Fruit fly (Drosophila melanogaster) whole organism, embryonic: ENCODE data around the gene mmy.

Experiments
- Awh ChIP-seq: fragments of 200-800 bp; sonication (Bioruptor generic); IDR thresholded peaks from 2 replicates; pipeline ENCODE4, ENCODE4 v1.3.6; 2022; ENCODE audit warnings: missing biosample characterization, missing genetic modification characterization
- CG1024 ChIP-seq: fragments of 200-800 bp; sonication (Bioruptor generic); IDR thresholded peaks from 2 replicates; pipeline ENCODE4 v1.3.6; 2022; ENCODE audit warnings: missing biosample characterization, missing genetic modification characterization
- CG10267 ChIP-seq: fragments of 200-800 bp; sonication (Bioruptor generic); optimal IDR thresholded peaks from 2 replicates; lab custom pipeline; 2018; ENCODE audit warnings: missing biosample characterization, mild to moderate bottlenecking, missing genetic modification characterization, moderate library complexity
- CG10321 ChIP-seq: fragments of 200-800 bp; sonication (Bioruptor generic); IDR thresholded peaks from 2 replicates; pipeline ENCODE4 v1.3.6; 2022; ENCODE audit warnings: missing biosample characterization, missing genetic modification characterization
- CG10431 ChIP-seq: fragments of 200-800 bp; sonication (Bioruptor generic); optimal IDR thresholded peaks from 3 replicates; lab custom pipeline; 2018; ENCODE audit warnings: missing biosample characterization, mild to moderate bottlenecking, missing genetic modification characterization
- CG11723 ChIP-seq: fragments of 200-800 bp; sonication (Bioruptor generic); optimal IDR thresholded peaks from 2 replicates; lab custom pipeline; 2017; ENCODE audit warnings: missing biosample characterization, mild to moderate bottlenecking, missing genetic modification characterization
- CG12236 ChIP-seq: fragments of 200-800 bp; sonication (Bioruptor generic); optimal IDR thresholded peaks from 2 replicates; lab custom pipeline; 2016; ENCODE audit warnings: missing biosample characterization, missing genetic modification characterization
- CG1233 ChIP-seq: fragments of 200-800 bp; sonication (Bioruptor generic); optimal IDR thresholded peaks from 4 replicates; lab custom pipeline; 2018; ENCODE audit warnings: missing biosample characterization, mild to moderate bottlenecking, missing genetic modification characterization
- CG12659 ChIP-seq: fragments of 200-800 bp; sonication (Bioruptor generic); optimal IDR thresholded peaks from 3 replicates; lab custom pipeline; 2017; ENCODE audit warnings: mild to moderate bottlenecking, missing biosample characterization, missing genetic modification reagents, missing genetic modification characterization
- CG13894 ChIP-seq: fragments of 200-800 bp; sonication (Bioruptor generic); optimal IDR thresholded peaks from 3 replicates; lab custom pipeline; 2018; ENCODE audit warnings: missing biosample characterization, mild to moderate bottlenecking, missing genetic modification characterization, moderate library complexity
- CG14050 ChIP-seq: fragments of 200-800 bp; sonication (Bioruptor generic); IDR thresholded peaks from 3 replicates; pipeline ENCODE4 v1.3.6; 2022; ENCODE audit warnings: missing biosample characterization, missing genetic modification characterization
- CG15073 ChIP-seq: fragments of 200-800 bp; sonication (Bioruptor generic); optimal IDR thresholded peaks from 2 replicates; lab custom pipeline; 2016; ENCODE audit warnings: missing biosample characterization, missing genetic modification characterization
- CG15514 ChIP-seq: fragments of 200-800 bp; sonication (Bioruptor generic); optimal IDR thresholded peaks from 3 replicates; lab custom pipeline; 2017; ENCODE audit warnings: missing biosample characterization, missing genetic modification characterization, mild to moderate bottlenecking, moderate library complexity, missing genetic modification reagents
- CG16863 ChIP-seq: fragments of 200-800 bp; sonication (Bioruptor generic); optimal IDR thresholded peaks from 3 replicates; lab custom pipeline; 2016; ENCODE audit warnings: missing biosample characterization, missing genetic modification characterization
- CG18619 ChIP-seq: fragments of 200-800 bp; sonication (Bioruptor generic); optimal IDR thresholded peaks from 3 replicates; lab custom pipeline; 2017; ENCODE audit warnings: missing biosample characterization, mild to moderate bottlenecking, missing genetic modification characterization
- CG4730 ChIP-seq: fragments of 200-800 bp; sonication (Bioruptor generic); IDR thresholded peaks from 2 replicates; pipeline ENCODE4 v1.3.6; 2022; ENCODE audit warnings: missing biosample characterization, missing genetic modification characterization
- CG5953 ChIP-seq: fragments of 200-800 bp; sonication (Bioruptor generic); IDR thresholded peaks from 2 replicates; pipeline ENCODE4 v1.3.6; 2022; ENCODE audit warnings: missing biosample characterization, missing genetic modification characterization
- CG7745 ChIP-seq: fragments of 200-800 bp; sonication (Bioruptor generic); optimal IDR thresholded peaks from 2 replicates; lab custom pipeline; 2018; ENCODE audit warnings: missing biosample characterization, mild to moderate bottlenecking, missing genetic modification characterization, moderate library complexity
- CG7786 ChIP-seq: fragments of 200-800 bp; sonication (Bioruptor generic); optimal IDR thresholded peaks from 2 replicates; lab custom pipeline; 2016; ENCODE audit warnings: missing biosample characterization, missing genetic modification characterization
- CrebB ChIP-seq: fragments of 200-800 bp; sonication (Bioruptor generic); optimal IDR thresholded peaks from 3 replicates; lab custom pipeline; 2018; ENCODE audit warnings: missing biosample characterization, mild to moderate bottlenecking, missing genetic modification characterization
- D19A ChIP-seq: fragments of 200-800 bp; optimal IDR thresholded peaks from 3 replicates; lab custom pipeline; 2019; ENCODE audit warnings: missing biosample characterization, mild to moderate bottlenecking, missing genetic modification characterization, moderate library complexity
- Dp ChIP-seq: fragments of 200-800 bp; sonication (Bioruptor generic); optimal IDR thresholded peaks from 2 replicates; lab custom pipeline; 2018; ENCODE audit warnings: missing biosample characterization, mild to moderate bottlenecking, missing genetic modification characterization, moderate library complexity
- Ets97D ChIP-seq: fragments of 200-800 bp; sonication (Bioruptor generic); optimal IDR thresholded peaks from 3 replicates; lab custom pipeline; 2016; ENCODE audit warnings: missing biosample characterization, missing genetic modification characterization
- HHEX ChIP-seq: fragments of 200-800 bp; sonication (Bioruptor generic); optimal IDR thresholded peaks from 3 replicates; lab custom pipeline; 2017; ENCODE audit warnings: missing biosample characterization, mild to moderate bottlenecking, missing genetic modification characterization, missing genetic modification reagents
- Hand ChIP-seq: fragments of 200-800 bp; sonication (Bioruptor generic); optimal IDR thresholded peaks from 2 replicates; lab custom pipeline; 2017; ENCODE audit warnings: mild to moderate bottlenecking, missing biosample characterization, missing genetic modification reagents, missing genetic modification characterization
- HmgZ ChIP-seq: fragments of 200-800 bp; sonication (Bioruptor generic); optimal IDR thresholded peaks from 2 replicates; lab custom pipeline; 2018; ENCODE audit warnings: missing biosample characterization, mild to moderate bottlenecking, missing genetic modification characterization
- Hmx ChIP-seq: fragments of 200-800 bp; sonication (Bioruptor generic); optimal IDR thresholded peaks from 2 replicates; lab custom pipeline; 2016; ENCODE audit warnings: missing biosample characterization, missing genetic modification characterization
- MESR4 ChIP-seq: fragments of 200-800 bp; sonication (Bioruptor generic); optimal IDR thresholded peaks from 2 replicates; lab custom pipeline; 2018; ENCODE audit warnings: missing biosample characterization, mild to moderate bottlenecking, missing genetic modification characterization, moderate library complexity
- NK7.1 ChIP-seq: fragments of 200-800 bp; sonication (Bioruptor generic); optimal IDR thresholded peaks from 3 replicates; lab custom pipeline; 2016; ENCODE audit warnings: missing biosample characterization, missing genetic modification characterization
- Neu2 ChIP-seq: fragments of 200-800 bp; sonication (Bioruptor generic); optimal IDR thresholded peaks from 3 replicates; lab custom pipeline; 2016; ENCODE audit warnings: missing biosample characterization, missing genetic modification characterization, borderline replicate concordance
- NfI ChIP-seq: fragments of 200-800 bp; sonication (Bioruptor generic); optimal IDR thresholded peaks from 3 replicates; lab custom pipeline; 2018; ENCODE audit warnings: missing biosample characterization, mild to moderate bottlenecking, missing genetic modification characterization, moderate library complexity
- Ravus ChIP-seq: fragments of 200-800 bp; sonication (Bioruptor generic); IDR thresholded peaks from 2 replicates; pipeline ENCODE4 v1.3.6; 2022; ENCODE audit warnings: missing biosample characterization, missing genetic modification characterization
- Side ChIP-seq: fragments of 200-800 bp; sonication (Bioruptor generic); optimal IDR thresholded peaks from 2 replicates; lab custom pipeline; 2016; ENCODE audit warnings: missing biosample characterization, missing genetic modification characterization
- Tbp ChIP-seq: fragments of >200 bp; optimal IDR thresholded peaks from 2 replicates; lab custom pipeline; 2018; ENCODE audit warnings: missing biosample characterization, missing genetic modification characterization
- ci ChIP-seq: fragments of 200-800 bp; sonication (Bioruptor generic); IDR thresholded peaks from 3 replicates; pipeline ENCODE4 v1.3.6; 2022; ENCODE audit warnings: missing biosample characterization, missing genetic modification characterization
- eve ChIP-seq, 2 experiments: fragments of >200 bp; optimal IDR thresholded peaks; 2 replicates each; lab custom pipeline; 2017; ENCODE audit warnings: missing biosample characterization in 2 of 2, missing genetic modification characterization in 2 of 2
- gem ChIP-seq: fragments of 200-800 bp; sonication (Bioruptor generic); optimal IDR thresholded peaks from 2 replicates; lab custom pipeline; 2019; ENCODE audit warnings: missing biosample characterization, mild to moderate bottlenecking, missing genetic modification characterization, moderate library complexity
- gt ChIP-seq: fragments of 200-800 bp; sonication (Bioruptor generic); IDR thresholded peaks from 2 replicates; pipeline ENCODE4 v1.3.6; 2022; ENCODE audit warnings: missing biosample characterization, missing genetic modification characterization
- hbn ChIP-seq: fragments of 200-800 bp; sonication (Bioruptor generic); IDR thresholded peaks from 2 replicates; pipeline ENCODE4 v1.3.6; 2022; ENCODE audit warnings: missing biosample characterization, missing genetic modification characterization; ENCODE audit not compliant: partially characterized antibody
- her ChIP-seq: fragments of 200-800 bp; sonication (Bioruptor generic); optimal IDR thresholded peaks from 2 replicates; lab custom pipeline; 2016; ENCODE audit warnings: missing biosample characterization, missing genetic modification characterization
- ind ChIP-seq: fragments of 200-800 bp; sonication (Bioruptor generic); optimal IDR thresholded peaks from 3 replicates; lab custom pipeline; 2016; ENCODE audit warnings: missing biosample characterization, missing genetic modification characterization
- insv ChIP-seq, 2 experiments: fragments of 200-800 bp; sonication (Bioruptor generic); optimal IDR thresholded peaks; 3 replicates each; lab custom pipeline; 2016 to 2018; ENCODE audit warnings: missing biosample characterization in 2 of 2, missing genetic modification characterization in 2 of 2
- pita ChIP-seq: fragments of 200-800 bp; sonication (Bioruptor generic); optimal IDR thresholded peaks from 2 replicates; lab custom pipeline; 2017; ENCODE audit warnings: missing biosample characterization, mild to moderate bottlenecking, missing genetic modification characterization
- psq ChIP-seq: fragments of 200-800 bp; sonication (Bioruptor generic); optimal IDR thresholded peaks from 2 replicates; lab custom pipeline; 2017; ENCODE audit warnings: missing biosample characterization, missing genetic modification characterization
- pum ChIP-seq: fragments of 200-800 bp; sonication (Bioruptor generic); optimal IDR thresholded peaks from 2 replicates; lab custom pipeline; 2016; ENCODE audit warnings: missing biosample characterization, missing genetic modification characterization
- salm ChIP-seq: fragments of 200-800 bp; sonication (Bioruptor generic); optimal IDR thresholded peaks from 2 replicates; lab custom pipeline; 2018; ENCODE audit warnings: missing biosample characterization, mild to moderate bottlenecking, missing genetic modification characterization
- sens-2 ChIP-seq: fragments of 200-800 bp; sonication (Bioruptor generic); IDR thresholded peaks from 2 replicates; pipeline ENCODE4 v1.3.6; 2022; ENCODE audit warnings: missing biosample characterization, missing genetic modification characterization
- tio ChIP-seq: fragments of 200-800 bp; sonication (Bioruptor generic); optimal IDR thresholded peaks from 2 replicates; lab custom pipeline; 2017; ENCODE audit warnings: missing biosample characterization, missing genetic modification characterization, inconsistent platforms
- tup ChIP-seq: fragments of 200-800 bp; sonication (Bioruptor generic); optimal IDR thresholded peaks from 2 replicates; lab custom pipeline; 2016; ENCODE audit warnings: missing biosample characterization, mild to moderate bottlenecking, missing genetic modification characterization, moderate library complexity
- unpg ChIP-seq: fragments of 200-800 bp; sonication (Bioruptor generic); optimal IDR thresholded peaks from 3 replicates; lab custom pipeline; 2018; ENCODE audit warnings: missing biosample characterization, mild to moderate bottlenecking, missing genetic modification characterization, moderate library complexity

mmy gene

dm6 chr2L:6455955-6456599, 17.6 kb downstream of the mmy start, which contains the start of gene frj (continued):
- TF ChIP-seq CG1233 (no peak), CG4730 (peak; percentile 41; the same call in 1 of the 2 replicates), CG12659 (GFP tag; lab: Kevin White, UChicago) (peak; percentile 82), CG10267 (tag; lab: Kevin White, UChicago) (peak; percentile 69), CG15514 (GFP tag; lab: Kevin White, UChicago) (peak; percentile 68), hbn (0 out of 2 replicates have a peak, but pooled peaks have one; percentile 26), CG16863 (GFP tag; lab: Kevin White, UChicago) (peak; percentile 57), salm (tag; lab: Kevin White, UChicago) (peak; percentile 36), CG10431 (GFP tag; lab: Kevin White, UChicago) (no peak), CG15073 (GFP tag; lab: Kevin White, UChicago) (no peak), CG12236 (GFP tag; lab: Kevin White, UChicago) (peak; percentile 31), pita (no peak), ind (GFP tag; lab: Kevin White, UChicago) (peak; percentile 73), Ravus (GFP tag; lab: Robert Waterston, UW) (no peak), Dp (GFP tag; lab: Kevin White, UChicago) (peak; percentile 45), MESR4 (GFP tag; lab: Kevin White, UChicago) (peak; percentile 29), CG7786 (GFP tag; lab: Kevin White, UChicago) (peak; percentile 70), D19A (tag; lab: Kevin White, UChicago) (peak; percentile 42), her (peak; percentile 48), CG11723 (GFP tag; lab: Kevin White, UChicago) (peak; percentile 9), eve (GFP tag; optimal IDR thresholded peaks at IDR 0.05; lab: Kevin White, UChicago) (no peak), CrebB (tag; lab: Kevin White, UChicago) (no peak), Neu2 (GFP tag; lab: Kevin White, UChicago) (peak; percentile 9), HHEX (GFP tag; lab: Kevin White, UChicago) (no peak), gt (GFP tag; lab: Robert Waterston, UW) (no peak), CG5953 (GFP tag; lab: Robert Waterston, UW) (no peak), gem (tag; lab: Kevin White, UChicago) (peak; percentile 76), Tbp (GFP tag; lab: Kevin White, UChicago) (no peak), NK7.1 (no peak), Hmx (GFP tag; lab: Kevin White, UChicago) (no peak), ci (GFP tag; lab: Robert Waterston, UW) (peak; percentile 57), Hand (GFP tag; lab: Kevin White, UChicago) (no peak), unpg (GFP tag; lab: Kevin White, UChicago) (peak; percentile 55), CG1024 (GFP tag; lab: Robert Waterston, UW) (peak; percentile 79), tio (GFP tag; lab: Kevin White, UChicago) (no peak), psq (GFP tag; lab: Kevin White, UChicago) (peak; percentile 50), CG10321 (GFP tag; lab: Robert Waterston, UW) (no peak), NfI (GFP tag; lab: Kevin White, UChicago) (peak; percentile 48), HmgZ (tag; lab: Kevin White, UChicago) (peak; percentile 49), CG13894 (tag; lab: Kevin White, UChicago) (peak; percentile 51), Ets97D (GFP tag; lab: Kevin White, UChicago) (peak; percentile 90), CG18619 (GFP tag; lab: Kevin White, UChicago) (peak; percentile 45), CG14050 (GFP tag; lab: Robert Waterston, UW) (0 out of 3 replicates have a peak, but pooled peaks have one; percentile 32), sens-2 (GFP tag; lab: Robert Waterston, UW) (no peak), tup (no peak), insv (GFP tag; optimal IDR thresholded peaks at IDR 0.05; lab: Kevin White, UChicago) (peak in 1 of 2 experiments; percentile 32), Awh (GFP tag; lab: Robert Waterston, UW) (no peak), CG7745 (tag; lab: Kevin White, UChicago) (no peak), pum (peak; percentile 68), Side (GFP tag; lab: Kevin White, UChicago) (peak; percentile 38)
